Fruit fly (Drosophila melanogaster) whole organism, pupa: ENCODE results near the gene lectin-21Ca.

Experiments
- CG10348 ChIP-seq: fragments of 200-800 bp; sonication (Bioruptor generic); IDR thresholded peaks from 2 replicates; pipeline ENCODE4 v1.3.6; 2022; ENCODE audit warnings: missing biosample characterization, missing genetic modification characterization
- CG12605 ChIP-seq: fragments of 200-800 bp; sonication (Bioruptor generic); IDR thresholded peaks from 2 replicates; pipeline ENCODE4 v1.3.6; 2022; ENCODE audit warnings: missing biosample characterization, missing genetic modification characterization
- CG13204 ChIP-seq: fragments of 200-800 bp; sonication (Bioruptor generic); optimal IDR thresholded peaks from 2 replicates; lab custom pipeline; 2018; ENCODE audit warnings: missing biosample characterization, mild to moderate bottlenecking, missing genetic modification characterization, moderate library complexity
- CG14655 ChIP-seq: fragments of 200-800 bp; sonication (Bioruptor generic); optimal IDR thresholded peaks from 3 replicates; lab custom pipeline; 2017; ENCODE audit warnings: mild to moderate bottlenecking, missing biosample characterization, missing genetic modification reagents, missing genetic modification characterization
- CG15710 ChIP-seq: fragments of 200-800 bp; sonication (Bioruptor generic); optimal IDR thresholded peaks from 2 replicates; lab custom pipeline; 2018; ENCODE audit warnings: missing biosample characterization, mild to moderate bottlenecking, missing genetic modification characterization, moderate library complexity
- CG17806 ChIP-seq: fragments of 200-800 bp; sonication (Bioruptor generic); optimal IDR thresholded peaks from 2 replicates; lab custom pipeline; 2018; ENCODE audit warnings: missing biosample characterization, mild to moderate bottlenecking, missing genetic modification characterization, moderate library complexity
- CG32121 ChIP-seq: fragments of 200-800 bp; sonication (Bioruptor generic); IDR thresholded peaks from 2 replicates; pipeline ENCODE4 v1.3.6; 2022; ENCODE audit warnings: missing biosample characterization, missing genetic modification characterization
- CG34367 ChIP-seq: fragments of 200-800 bp; sonication (Bioruptor generic); optimal IDR thresholded peaks from 2 replicates; lab custom pipeline; 2018; ENCODE audit warnings: missing biosample characterization, mild to moderate bottlenecking, missing genetic modification characterization
- CG4496 ChIP-seq: fragments of 200-800 bp; sonication (Bioruptor generic); IDR thresholded peaks from 3 replicates; pipeline ENCODE4 v1.3.6; 2022; ENCODE audit warnings: missing biosample characterization, missing genetic modification characterization
- CG8159 ChIP-seq: fragments of 200-800 bp; sonication (Bioruptor generic); optimal IDR thresholded peaks from 3 replicates; lab custom pipeline; 2018; ENCODE audit warnings: missing biosample characterization, mild to moderate bottlenecking, missing genetic modification characterization, moderate library complexity
- CG8301 ChIP-seq: fragments of 200-800 bp; sonication (Bioruptor generic); optimal IDR thresholded peaks from 2 replicates; lab custom pipeline; 2018; ENCODE audit warnings: missing biosample characterization, mild to moderate bottlenecking, missing genetic modification characterization
- CG9948 ChIP-seq: fragments of 200-800 bp; sonication (Bioruptor generic); optimal IDR thresholded peaks from 2 replicates; lab custom pipeline; 2018; ENCODE audit warnings: missing biosample characterization, mild to moderate bottlenecking, missing genetic modification characterization, moderate library complexity
- D1 ChIP-seq: fragments of 200-800 bp; sonication (Bioruptor generic); optimal IDR thresholded peaks from 2 replicates; lab custom pipeline; 2018; ENCODE audit warnings: missing biosample characterization, mild to moderate bottlenecking, missing genetic modification characterization, moderate library complexity
- EcR ChIP-seq: fragments of 200-800 bp; sonication (Bioruptor generic); optimal IDR thresholded peaks from 3 replicates; lab custom pipeline; 2019; ENCODE audit warnings: missing biosample characterization, missing genetic modification characterization, mild to moderate bottlenecking, moderate library complexity, missing genetic modification reagents
- Ets98B ChIP-seq: fragments of 200-800 bp; sonication (Bioruptor generic); IDR thresholded peaks from 2 replicates; pipeline ENCODE4 v1.3.6; 2022; ENCODE audit warnings: missing biosample characterization, missing genetic modification characterization
- Pif1A ChIP-seq: fragments of 200-800 bp; sonication (Bioruptor generic); optimal IDR thresholded peaks from 3 replicates; lab custom pipeline; 2016; ENCODE audit warnings: missing biosample characterization, missing genetic modification characterization
- Pif1B ChIP-seq: fragments of 200-800 bp; sonication (Bioruptor generic); optimal IDR thresholded peaks from 3 replicates; lab custom pipeline; 2016; ENCODE audit warnings: missing biosample characterization, missing genetic modification characterization
- Snoo ChIP-seq: fragments of 200-800 bp; sonication (Bioruptor generic); optimal IDR thresholded peaks from 3 replicates; lab custom pipeline; 2017; ENCODE audit warnings: missing biosample characterization, mild to moderate bottlenecking, missing genetic modification characterization, inconsistent platforms
- fd96Ca ChIP-seq: fragments of 200-800 bp; sonication (Bioruptor generic); IDR thresholded peaks from 3 replicates; pipeline ENCODE4 v1.3.6; 2022; ENCODE audit warnings: missing biosample characterization, missing genetic modification characterization
- gl ChIP-seq: fragments of 200-800 bp; sonication (Bioruptor generic); optimal IDR thresholded peaks from 2 replicates; lab custom pipeline; 2018; ENCODE audit warnings: missing biosample characterization, mild to moderate bottlenecking, missing genetic modification characterization
- rn ChIP-seq: fragments of 200-800 bp; sonication (Bioruptor generic); IDR thresholded peaks from 2 replicates; pipeline ENCODE4 v1.3.6; 2022; ENCODE audit warnings: missing biosample characterization, missing genetic modification characterization

lectin-21Ca gene

dm6 chr2L:597771-598170 is 26.6 kb upstream of the lectin-21Ca start:
- TF ChIP-seq EcR (no peak), CG13204 (GFP tag; lab: Kevin White, UChicago) (no peak), gl (no peak), CG10348 (GFP tag; lab: Robert Waterston, UW) (no peak), Pif1B (GFP tag; lab: Kevin White, UChicago) (no peak), Pif1A (GFP tag; lab: Kevin White, UChicago) (no peak), CG14655 (no peak), CG32121 (GFP tag; lab: Robert Waterston, UW) (no peak), CG12605 (GFP tag; lab: Robert Waterston, UW) (no peak), CG17806 (tag; lab: Kevin White, UChicago) (no peak), CG8301 (no peak), fd96Ca (GFP tag; lab: Robert Waterston, UW) (no peak), Ets98B (GFP tag; lab: Robert Waterston, UW) (no peak)
- TF ChIP-seq, all 21 proteins: peak for 0

- TF ChIP-seq D1 (tag; lab: Kevin White, UChicago) = no peak
- no peak for TF ChIP-seq CG12605 (GFP tag; lab: Robert Waterston, UW)
- TF ChIP-seq CG14655 = no peak
- no peak for TF ChIP-seq Ets98B (GFP tag; lab: Robert Waterston, UW)
- no peak for TF ChIP-seq Pif1B (GFP tag; lab: Kevin White, UChicago)
- TF ChIP-seq CG8301 = no peak
- no peak for TF ChIP-seq Snoo (tag; lab: Kevin White, UChicago)
- TF ChIP-seq CG32121 (GFP tag; lab: Robert Waterston, UW) = no peak
- TF ChIP-seq CG17806 (tag; lab: Kevin White, UChicago) = no peak
- TF ChIP-seq rn (GFP tag; lab: Robert Waterston, UW) = no peak
- TF ChIP-seq CG4496 (GFP tag; lab: Robert Waterston, UW) = no peak
- TF ChIP-seq CG13204 (GFP tag; lab: Kevin White, UChicago) = no peak
- no peak for TF ChIP-seq CG8159 (tag; lab: Kevin White, UChicago)
- TF ChIP-seq Pif1A (GFP tag; lab: Kevin White, UChicago) = no peak
- no peak for TF ChIP-seq EcR
These were observed 22.6 kb upstream of the lectin-21Ca start for dm6 chr2L:601848-602247.

dm6 chr2L:602439-602879 is 22.0 kb upstream of the lectin-21Ca start, which contains the start of gene CG13689:
Gene CG13689, plus strand, starts transcription at chr2L:602813.
- TF ChIP-seq Snoo (tag; lab: Kevin White, UChicago) = no peak
- no peak for TF ChIP-seq CG13204 (GFP tag; lab: Kevin White, UChicago)
- no peak for TF ChIP-seq Ets98B (GFP tag; lab: Robert Waterston, UW)
- no peak for TF ChIP-seq CG8301
- TF ChIP-seq Pif1B (GFP tag; lab: Kevin White, UChicago) = peak; percentile 26
- no peak for TF ChIP-seq CG32121 (GFP tag; lab: Robert Waterston, UW)
- no peak for TF ChIP-seq CG9948 (tag; lab: Kevin White, UChicago)
- peak; percentile 65 for TF ChIP-seq D1 (tag; lab: Kevin White, UChicago)
- no peak for TF ChIP-seq EcR
- TF ChIP-seq CG10348 (GFP tag; lab: Robert Waterston, UW) = no peak
- TF ChIP-seq Pif1A (GFP tag; lab: Kevin White, UChicago) = peak; percentile 2
- no peak for TF ChIP-seq CG15710
- no peak for TF ChIP-seq CG17806 (tag; lab: Kevin White, UChicago)

- TF ChIP-seq CG17806 (tag; lab: Kevin White, UChicago) (peak; percentile 41), gl (no peak), CG4496 (GFP tag; lab: Robert Waterston, UW) (peak; percentile 89), EcR (no peak), CG8159 (tag; lab: Kevin White, UChicago) (no peak), fd96Ca (GFP tag; lab: Robert Waterston, UW) (peak; percentile 86), CG8301 (peak; percentile 73), Pif1B (GFP tag; lab: Kevin White, UChicago) (peak; percentile 1), CG34367 (no peak), CG10348 (GFP tag; lab: Robert Waterston, UW) (0 out of 2 replicates have a peak, but pooled peaks have one; percentile 33), CG13204 (GFP tag; lab: Kevin White, UChicago) (no peak), CG32121 (GFP tag; lab: Robert Waterston, UW) (peak; percentile 85), CG15710 (no peak), CG9948 (tag; lab: Kevin White, UChicago) (no peak), CG14655 (peak; percentile 69), Snoo (tag; lab: Kevin White, UChicago) (no peak), Ets98B (GFP tag; lab: Robert Waterston, UW) (peak; percentile 87), Pif1A (GFP tag; lab: Kevin White, UChicago) (peak; percentile 23), rn (GFP tag; lab: Robert Waterston, UW) (no peak), D1 (tag; lab: Kevin White, UChicago) (no peak), CG12605 (GFP tag; lab: Robert Waterston, UW) (peak; percentile 51; the same call in 1 of the 2 replicates)
These were observed 20.4 kb upstream of the lectin-21Ca start for dm6 chr2L:604060-604459.

- TF ChIP-seq CG8159 (tag; lab: Kevin White, UChicago) (peak; percentile 71), CG15710 (peak; percentile 75), CG17806 (tag; lab: Kevin White, UChicago) (peak; percentile 74), CG9948 (tag; lab: Kevin White, UChicago) (peak; percentile 72), Ets98B (GFP tag; lab: Robert Waterston, UW) (peak; percentile 92), CG32121 (GFP tag; lab: Robert Waterston, UW) (peak; percentile 92), CG34367 (peak; percentile 34), D1 (tag; lab: Kevin White, UChicago) (no peak), CG4496 (GFP tag; lab: Robert Waterston, UW) (peak; percentile 93), CG14655 (peak; percentile 88), CG13204 (GFP tag; lab: Kevin White, UChicago) (no peak), CG10348 (GFP tag; lab: Robert Waterston, UW) (peak; percentile 54; the same call in 1 of the 2 replicates), fd96Ca (GFP tag; lab: Robert Waterston, UW) (peak; percentile 93), EcR (no peak), rn (GFP tag; lab: Robert Waterston, UW) (peak; percentile 72), CG12605 (GFP tag; lab: Robert Waterston, UW) (peak; percentile 87), Snoo (tag; lab: Kevin White, UChicago) (peak; percentile 38), gl (no peak), Pif1A (GFP tag; lab: Kevin White, UChicago) (peak; percentile 73), CG8301 (peak; percentile 89), Pif1B (GFP tag; lab: Kevin White, UChicago) (peak; percentile 72)
These were observed 18.3 kb upstream of the lectin-21Ca start for dm6 chr2L:606165-606564.
